Worm (Caenorhabditis elegans) whole organism, L4 larva: ENCODE data around the gene nst-1.
"Not testable (repeated sequence)": the region's sequence is repeated elsewhere in the genome, so short reads cannot be mapped to it uniquely, and the experiment has no call there.

ENCODE experiments used
- F49E8.2 ChIP-seq: sonication (generic microtip); optimal IDR thresholded peaks from 2 replicates; lab custom pipeline; 2016; ENCODE audit warnings: missing compliant biosample characterization, mild to moderate bottlenecking, missing genetic modification characterization, borderline replicate concordance
- R02D3.7 ChIP-seq: fragments of 150-350 bp; sonication (generic microtip); optimal IDR thresholded peaks from 3 replicates; lab custom pipeline; 2014; ENCODE audit warnings: missing biosample characterization, missing genetic modification characterization
- Y105C5A.15 ChIP-seq: fragments of 200-800 bp; sonication (Bioruptor generic); IDR thresholded peaks from 2 replicates; pipeline ENCODE4 v1.3.6; 2022; ENCODE audit warnings: missing genetic modification characterization, missing compliant biosample characterization
- Y48G9A.11 ChIP-seq: fragments of 200-800 bp; sonication (Bioruptor generic); IDR thresholded peaks from 2 replicates; pipeline ENCODE4 v1.3.6; 2022; ENCODE audit warnings: missing genetic modification reagents, missing genetic modification characterization, missing compliant biosample characterization
- aha-1 ChIP-seq: fragments of 150-350 bp; peaks from one replicate; lab custom pipeline; 2014; ENCODE audit warnings: missing biosample characterization, missing genetic modification characterization
- ceh-28 ChIP-seq: fragments of 150-350 bp; optimal IDR thresholded peaks from 2 replicates; lab custom pipeline; 2014; ENCODE audit warnings: missing biosample characterization, missing genetic modification reagents, missing genetic modification characterization
- ceh-62 ChIP-seq: sonication (generic microtip); optimal IDR thresholded peaks from 2 replicates; lab custom pipeline; 2017; ENCODE audit warnings: missing biosample characterization, missing genetic modification characterization
- ceh-82 ChIP-seq: sonication (generic microtip); optimal IDR thresholded peaks from 2 replicates; lab custom pipeline; 2017; ENCODE audit warnings: missing biosample characterization, missing genetic modification characterization
- daf-16 ChIP-seq, 3 experiments: sonication (generic microtip); optimal IDR thresholded peaks; 2 replicates each; lab custom pipeline; 2016 to 2017; ENCODE audit warnings: missing genetic modification characterization in 3 of 3, missing genetic modification reagents in 3 of 3, mild to moderate bottlenecking in 2 of 3, missing compliant biosample characterization in 2 of 3, missing biosample characterization in 1 of 3, moderate library complexity in 1 of 3
- daf-19 ChIP-seq: fragments of 200-800 bp; sonication (Bioruptor generic); conservative IDR thresholded peaks from 2 replicates; pipeline ENCODE4 v1.3.6; 2022; ENCODE audit warnings: missing genetic modification characterization, missing compliant biosample characterization
- dpl-1 ChIP-seq: fragments of 150-350 bp; optimal IDR thresholded peaks from 2 replicates; lab custom pipeline; 2014; ENCODE audit warnings: missing biosample characterization, missing genetic modification reagents, missing genetic modification characterization
- egl-43 ChIP-seq: fragments of 200-800 bp; sonication (Bioruptor generic); IDR thresholded peaks from 2 replicates; pipeline ENCODE4 v1.3.6; 2022; ENCODE audit warnings: missing genetic modification reagents, missing genetic modification characterization, missing compliant biosample characterization
- hif-1 ChIP-seq, 2 experiments: sonication (generic microtip); optimal IDR thresholded peaks; 2 replicates each; lab custom pipeline; 2016 to 2017; ENCODE audit warnings: missing compliant biosample characterization in 2 of 2, missing genetic modification characterization in 2 of 2, missing genetic modification reagents in 2 of 2, missing genotype in 2 of 2, mild to moderate bottlenecking in 1 of 2
- hlh-30 ChIP-seq: sonication (generic microtip); optimal IDR thresholded peaks from 2 replicates; lab custom pipeline; 2017; ENCODE audit warnings: antibody characterized with exemption, mild to moderate bottlenecking, missing genetic modification characterization, missing compliant biosample characterization; ENCODE audit not compliant: insufficient read depth
- hmg-1.1 ChIP-seq: fragments of 200-800 bp; sonication (Bioruptor generic); IDR thresholded peaks from 2 replicates; pipeline ENCODE4 v1.3.6; 2022; ENCODE audit warnings: missing genetic modification reagents, missing genetic modification characterization, missing compliant biosample characterization
- lin-13 ChIP-seq: fragments of 150-350 bp; optimal IDR thresholded peaks from 2 replicates; lab custom pipeline; 2014; ENCODE audit warnings: missing biosample characterization, missing genetic modification reagents, missing genetic modification characterization
- lin-15B ChIP-seq: fragments of 150-350 bp; sonication (generic microtip); optimal IDR thresholded peaks from 3 replicates; lab custom pipeline; 2014; ENCODE audit warnings: missing biosample characterization, missing genetic modification characterization
- lin-38 ChIP-seq: fragments of 200-800 bp; sonication (Bioruptor generic); IDR thresholded peaks from 2 replicates; pipeline ENCODE4 v1.3.6; 2022; ENCODE audit warnings: missing genetic modification reagents, missing genetic modification characterization, missing compliant biosample characterization
- lir-3 ChIP-seq: sonication (generic microtip); optimal IDR thresholded peaks from 2 replicates; lab custom pipeline; 2016; ENCODE audit warnings: mild to moderate bottlenecking, missing genetic modification characterization, missing compliant biosample characterization
- lsy-2 ChIP-seq, 2 experiments: fragments of 150-350 bp in 1 of 2; sonication (generic microtip) in 1 of 2; optimal IDR thresholded peaks; 2 replicates each; lab custom pipeline; 2014 to 2017; ENCODE audit warnings: missing biosample characterization in 2 of 2, missing genetic modification characterization in 2 of 2
- mdt-29 ChIP-seq: fragments of 200-800 bp; sonication (Bioruptor generic); IDR thresholded peaks from 2 replicates; pipeline ENCODE4 v1.3.6; 2022; ENCODE audit warnings: missing genetic modification reagents, missing genetic modification characterization, missing compliant biosample characterization
- mes-2 ChIP-seq: sonication (generic microtip); optimal IDR thresholded peaks from 2 replicates; lab custom pipeline; 2016; ENCODE audit warnings: missing genotype, mild to moderate bottlenecking, missing genetic modification characterization, missing compliant biosample characterization; ENCODE audit not compliant: poor library complexity, severe bottlenecking
- nhr-11 ChIP-seq: fragments of 150-350 bp; optimal IDR thresholded peaks from 2 replicates; lab custom pipeline; 2014; ENCODE audit warnings: missing biosample characterization, missing genetic modification characterization
- nhr-237 ChIP-seq: sonication (generic microtip); optimal IDR thresholded peaks from 2 replicates; lab custom pipeline; 2017; ENCODE audit warnings: missing biosample characterization, missing genetic modification characterization
- nhr-28 ChIP-seq: fragments of 150-350 bp; optimal IDR thresholded peaks from 2 replicates; lab custom pipeline; 2014; ENCODE audit warnings: missing biosample characterization, missing genetic modification characterization
- nhr-42 ChIP-seq: fragments of 200-800 bp; sonication (Bioruptor generic); IDR thresholded peaks from 2 replicates; pipeline ENCODE4 v1.3.6; 2022; ENCODE audit warnings: missing genetic modification characterization, missing compliant biosample characterization
- nhr-6 ChIP-seq: fragments of 150-350 bp; optimal IDR thresholded peaks from 2 replicates; lab custom pipeline; 2014; ENCODE audit warnings: missing biosample characterization, missing genetic modification characterization
- pha-4 ChIP-seq, 2 experiments: fragments of 150-350 bp in 1 of 2; fragments of 200-800 bp in 1 of 2; sonication (Bioruptor generic) in 1 of 2; IDR thresholded peaks in 1 of 2; optimal IDR thresholded peaks in 1 of 2; 2 replicates each; pipeline versions ENCODE4 v1.3.6 to Lab custom; 2014 to 2022; ENCODE audit warnings: missing genetic modification characterization in 2 of 2, missing genetic modification reagents in 2 of 2, missing biosample characterization in 1 of 2, missing compliant biosample characterization in 1 of 2
- pqm-1 ChIP-seq: sonication (generic microtip); optimal IDR thresholded peaks from 2 replicates; lab custom pipeline; 2017; ENCODE audit warnings: missing biosample characterization, missing genetic modification characterization
- tra-1 ChIP-seq: fragments of 200-800 bp; sonication (Bioruptor generic); IDR thresholded peaks from 2 replicates; pipeline ENCODE4 v1.3.6; 2022; ENCODE audit warnings: missing genetic modification reagents, missing genetic modification characterization, missing compliant biosample characterization
- unc-130 ChIP-seq: sonication (generic microtip); optimal IDR thresholded peaks from 2 replicates; lab custom pipeline; 2016; ENCODE audit warnings: missing genetic modification reagents, missing genetic modification characterization, missing compliant biosample characterization
- zfp-2 ChIP-seq: sonication (generic microtip); optimal IDR thresholded peaks from 2 replicates; lab custom pipeline; 2016; ENCODE audit warnings: mild to moderate bottlenecking, missing genetic modification characterization, missing compliant biosample characterization
- zip-11 ChIP-seq: fragments of 200-800 bp; sonication (Bioruptor generic); IDR thresholded peaks from 2 replicates; pipeline ENCODE4 v1.3.6; 2022; ENCODE audit warnings: missing genetic modification characterization, missing compliant biosample characterization

nst-1 gene

ce11 chrII:8295296-8295695 is 12.3 kb upstream of the nst-1 start, which contains the start of gene nlp-55:
Gene nlp-55, minus strand, starts transcription at chrII:8295396.
- TF ChIP-seq daf-19 (GFP tag; lab: Robert Waterston, UW) (no peak), ceh-62 (tag; lab: Kevin White, UChicago) (no peak), lsy-2 (tag; optimal IDR thresholded peaks at IDR 0.05; lab: Kevin White, UChicago) (no peak), nhr-42 (GFP tag; lab: Robert Waterston, UW) (no peak), egl-43 (GFP tag; lab: Robert Waterston, UW) (no peak), lin-15B (tag; lab: Kevin White, UChicago) (no peak), hif-1 (tag; optimal IDR thresholded peaks at IDR 0.05; lab: Kevin White, UChicago) (no peak), F49E8.2 (tag; lab: Kevin White, UChicago) (no peak), lir-3 (tag; lab: Kevin White, UChicago) (no peak), mes-2 (no peak), hmg-1.1 (GFP tag; lab: Robert Waterston, UW) (no peak), nhr-237 (no peak)

- peak in 1 of 2 experiments; percentile 16 for TF ChIP-seq lsy-2 (tag; optimal IDR thresholded peaks at IDR 0.05; lab: Kevin White, UChicago)
- TF ChIP-seq daf-16 (GFP tag; optimal IDR thresholded peaks at IDR 0.05; lab: Kevin White, UChicago): peak in 1 of 2 experiments; percentile 18
- TF ChIP-seq daf-16 (tag; optimal IDR thresholded peaks at IDR 0.05; lab: Kevin White, UChicago): not testable (repeated sequence)
These were observed 2.8 kb upstream of the nst-1 start for ce11 chrII:8285837-8286236.

- TF ChIP-seq pqm-1 (tag; lab: Kevin White, UChicago) (no peak), Y48G9A.11 (GFP tag; lab: Robert Waterston, UW) (no peak), nhr-28 (tag; lab: Kevin White, UChicago) (no peak), zfp-2 (tag; lab: Kevin White, UChicago) (no peak), nhr-11 (tag; lab: Kevin White, UChicago) (no peak)
These were observed 4.6 kb downstream of the nst-1 start, which contains the start of the genes mrpl-10 and clec-142 for ce11 chrII:8278415-8278814. Gene mrpl-10, minus strand, starts transcription at chrII:8278515. Gene clec-142, plus strand, starts transcription at chrII:8278678.

ce11 chrII:8276057-8276456 is 7.0 kb downstream of the nst-1 start, which contains the start of the genes gei-14 and slc-25A32:
Gene gei-14, minus strand, starts transcription at chrII:8276231.
Gene slc-25A32, plus strand, starts transcription at chrII:8276298.
- TF ChIP-seq dpl-1: peak; percentile 89
- TF ChIP-seq mes-2: peak; percentile 54
- TF ChIP-seq mdt-29 (GFP tag; lab: Robert Waterston, UW): no peak
- no peak for TF ChIP-seq zip-11
- TF ChIP-seq egl-43 (GFP tag; lab: Robert Waterston, UW): no peak
- peak; percentile 52 for TF ChIP-seq hlh-30 (tag; lab: Kevin White, UChicago)
- no peak for TF ChIP-seq Y105C5A.15 (GFP tag; lab: Robert Waterston, UW)
- TF ChIP-seq hmg-1.1 (GFP tag; lab: Robert Waterston, UW): no peak
- peak; percentile 84 for TF ChIP-seq R02D3.7
- no peak for TF ChIP-seq ceh-82 (tag; lab: Kevin White, UChicago)
- peak; percentile 45 for TF ChIP-seq lin-13 (GFP tag; lab: Kevin White, UChicago)
- no peak for TF ChIP-seq aha-1 (tag; lab: Kevin White, UChicago)
- no peak for TF ChIP-seq pha-4 (GFP tag; IDR thresholded peaks at IDR 0.05; lab: Robert Waterston, UW)
- peak; percentile 12 for TF ChIP-seq pha-4 (tag; optimal IDR thresholded peaks at IDR 0.05; lab: Kevin White, UChicago)
- peak in 1 of 2 experiments; percentile 82 for TF ChIP-seq lsy-2 (tag; optimal IDR thresholded peaks at IDR 0.05; lab: Kevin White, UChicago)
- peak; percentile 65 for TF ChIP-seq unc-130 (GFP tag; lab: Kevin White, UChicago)
- peak; percentile 45 for TF ChIP-seq F49E8.2 (tag; lab: Kevin White, UChicago)
- no peak for TF ChIP-seq ceh-28
- peak; percentile 57 for TF ChIP-seq lin-38 (GFP tag; lab: Robert Waterston, UW)
- peak; percentile 0 for TF ChIP-seq nhr-6
- TF ChIP-seq tra-1: no peak
